Worm (Caenorhabditis elegans) whole organism, young adult: ENCODE results near the gene hpo-31.

Experiments
- dpff-1 ChIP-seq: sonication (generic microtip); optimal IDR thresholded peaks from 2 replicates; lab custom pipeline; 2017; ENCODE audit warnings: mild to moderate bottlenecking, missing genetic modification characterization, missing compliant biosample characterization
- tbx-9 ChIP-seq: sonication (generic microtip); optimal IDR thresholded peaks from 2 replicates; lab custom pipeline; 2016; ENCODE audit warnings: borderline replicate concordance, missing genetic modification characterization, inconsistent platforms, missing compliant biosample characterization

ce11 chrV:13789362-13789761, 33.5 kb upstream of the hpo-31 start:
- TF ChIP-seq tbx-9 (tag; lab: Kevin White, UChicago) (no peak), dpff-1 (tag; lab: Kevin White, UChicago) (no peak)
